Fruit fly (Drosophila melanogaster): ENCODE data around the gene CG12279.

CG12279 gene

DNA sequence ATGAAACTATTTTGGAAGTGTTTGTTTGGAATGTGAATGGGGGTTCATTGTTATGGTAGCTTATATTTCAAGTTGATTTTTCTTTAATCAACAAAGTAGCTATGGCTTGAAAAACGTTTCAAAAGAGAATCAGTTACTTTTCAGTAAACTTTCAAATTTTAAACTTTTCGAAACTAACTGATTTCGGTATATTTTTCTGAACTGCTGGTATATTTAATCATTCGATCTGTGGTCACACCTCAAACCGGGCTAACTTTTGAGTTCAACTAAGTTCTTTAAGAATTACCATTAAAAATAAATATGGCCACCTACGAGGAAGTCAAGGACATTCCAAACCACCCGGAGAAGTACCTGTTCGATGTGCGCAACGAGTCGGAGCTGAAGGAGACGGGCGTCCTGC is at the start of gene CG12279:
TSS of gene CG12279 (plus strand) at position 234 of the 400 bp plus-strand sequence.
- no peak for TF ChIP-seq CTCF (optimal IDR thresholded peaks at IDR 0.05)
- no peak for TF ChIP-seq CG8478 (optimal IDR thresholded peaks at IDR 0.05)

DNA sequence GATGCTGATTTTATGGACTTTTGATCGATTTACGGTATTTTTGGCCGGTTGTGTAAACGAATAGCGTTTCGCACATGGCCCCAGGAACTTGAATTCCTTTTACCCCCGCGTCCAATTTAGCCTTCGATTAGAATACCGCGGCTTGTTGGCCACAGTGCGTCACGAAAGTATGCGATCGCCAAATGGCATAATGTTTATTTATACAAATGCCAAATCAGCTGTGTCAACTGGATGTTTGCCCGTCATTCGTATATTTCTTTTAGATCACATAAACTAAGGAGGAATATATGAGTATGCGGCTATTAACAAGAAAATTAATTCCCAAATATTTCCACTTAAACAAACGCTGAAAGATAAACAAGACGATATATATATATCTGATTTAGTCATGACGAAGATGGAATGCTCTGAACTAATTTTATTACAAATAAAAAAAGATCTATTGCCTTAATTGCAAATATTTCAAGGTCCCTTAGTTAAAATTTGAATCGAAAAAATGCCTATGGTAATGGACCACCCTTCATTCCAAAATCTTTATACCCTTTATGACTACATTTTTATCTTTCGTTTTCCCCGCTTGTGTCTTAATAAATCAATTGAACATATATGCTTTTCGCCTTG is 47.8 kb upstream of the CG12279 start:
- no peak for TF ChIP-seq CTCF (optimal IDR thresholded peaks at IDR 0.05)
- TF ChIP-seq CG8478 (optimal IDR thresholded peaks at IDR 0.05), result no peak

DNA sequence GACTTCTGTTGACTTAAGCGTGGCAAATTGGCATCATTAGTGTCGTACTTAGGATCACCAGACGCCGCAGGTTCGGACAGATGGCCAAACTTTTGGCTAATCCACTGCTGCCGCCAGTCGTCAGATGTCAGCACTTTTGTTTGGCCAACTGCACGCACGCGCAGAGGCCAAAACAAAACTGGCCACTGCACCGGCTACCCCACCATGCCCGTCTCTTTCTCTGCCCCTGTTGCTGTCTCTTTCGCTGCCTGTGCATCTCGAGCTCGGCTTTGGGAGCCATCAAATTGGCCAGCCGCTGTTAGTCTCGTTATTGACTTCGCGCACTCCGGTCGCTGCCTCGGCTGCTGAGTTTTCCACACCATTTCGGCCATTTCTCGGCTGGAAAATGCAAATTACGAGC is 42.4 kb upstream of the CG12279 start, which contains the start of gene CG14395:
TSS of gene CG14395 (plus strand) at position 301 of the 400 bp plus-strand sequence.
- no peak for TF ChIP-seq CTCF (optimal IDR thresholded peaks at IDR 0.05)
- no peak for TF ChIP-seq CG8478 (optimal IDR thresholded peaks at IDR 0.05)

DNA sequence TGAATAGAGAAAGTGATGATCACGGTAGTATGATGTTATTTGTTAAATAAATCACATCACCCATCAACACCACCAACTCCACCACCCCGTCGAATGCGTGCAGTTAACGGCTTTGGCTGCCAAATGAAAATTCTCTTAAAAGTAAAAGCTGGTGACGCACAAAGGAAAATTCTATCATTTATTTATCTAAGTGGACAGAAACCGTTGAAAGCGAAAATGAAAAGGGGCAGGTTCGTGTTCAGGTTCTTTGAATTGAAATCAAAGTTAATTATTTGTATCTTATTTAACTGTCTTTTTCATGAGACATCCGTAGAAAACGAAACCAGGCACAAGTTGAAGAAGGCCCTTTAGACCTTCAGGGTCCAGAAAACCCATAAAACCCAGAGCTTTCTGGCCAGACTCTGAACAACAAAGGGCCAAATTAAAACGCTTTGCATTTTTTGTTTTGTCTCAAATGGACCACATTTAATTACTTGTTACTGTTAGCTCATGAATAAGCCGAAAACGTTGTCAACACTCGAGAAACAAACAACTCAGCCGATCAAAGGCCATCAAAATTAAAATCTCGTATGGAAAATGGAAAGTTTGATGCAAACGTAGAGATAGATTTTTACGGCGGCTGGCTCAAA is 38.6 kb upstream of the CG12279 start:
- TF ChIP-seq CG8478 (optimal IDR thresholded peaks at IDR 0.05) (no peak), CTCF (optimal IDR thresholded peaks at IDR 0.05) (no peak)

DNA sequence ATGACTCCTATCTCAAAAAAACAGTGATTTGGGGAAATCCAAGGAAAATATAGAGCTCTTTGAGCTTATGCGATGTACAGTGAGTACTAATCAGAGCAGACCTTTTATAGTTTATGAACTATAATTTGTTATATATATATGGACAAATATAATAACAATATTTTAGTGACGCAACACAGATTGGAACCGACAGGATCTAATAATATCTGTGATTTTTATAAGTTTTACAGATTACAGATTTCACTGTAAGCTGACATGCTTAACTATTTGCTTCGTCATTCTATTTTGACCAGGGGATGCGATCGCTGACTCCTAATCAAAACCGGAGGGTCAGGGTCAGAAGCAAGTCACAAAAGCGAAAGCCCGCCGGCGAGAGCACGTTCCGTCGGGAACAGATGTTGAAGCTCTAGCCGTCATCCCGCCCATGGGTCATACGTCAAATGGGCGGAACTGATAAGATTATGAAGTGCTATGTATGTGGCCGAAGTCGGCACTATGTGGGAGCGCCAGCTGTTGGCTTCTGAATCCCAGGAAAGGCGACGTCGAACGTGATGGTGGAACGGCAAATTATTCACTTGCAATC is 30.8 kb upstream of the CG12279 start, which contains the start of gene Gnmt:
TSS of gene Gnmt (plus strand) at position 568 of the 583 bp plus-strand sequence.
- no peak for TF ChIP-seq CTCF (optimal IDR thresholded peaks at IDR 0.05)
- no peak for TF ChIP-seq CG8478 (optimal IDR thresholded peaks at IDR 0.05)

DNA sequence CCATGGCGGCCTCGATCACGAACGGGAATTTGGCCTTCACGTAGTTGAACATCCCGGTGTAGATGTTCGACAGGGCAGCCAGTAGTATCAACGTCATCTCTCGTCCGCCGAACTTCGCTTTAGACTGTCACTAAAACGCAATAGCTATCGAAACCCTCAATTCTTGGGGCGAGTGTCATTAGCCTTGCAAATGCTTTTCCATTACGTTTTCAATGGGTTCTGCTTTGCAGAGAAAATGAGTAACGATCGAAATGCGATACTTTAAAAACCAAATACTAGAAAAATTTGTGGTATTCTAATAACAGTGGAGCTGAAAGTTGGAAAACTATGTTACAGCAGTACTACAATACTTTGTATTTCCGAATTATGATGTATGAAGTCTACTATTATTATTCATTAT is 28.7 kb upstream of the CG12279 start, which contains the start of gene CG43630:
TSS of gene CG43630 (minus strand) at position 101 of the 400 bp plus-strand sequence.
- TF ChIP-seq CTCF (optimal IDR thresholded peaks at IDR 0.05), result no peak
- no peak for TF ChIP-seq CG8478 (optimal IDR thresholded peaks at IDR 0.05)

DNA sequence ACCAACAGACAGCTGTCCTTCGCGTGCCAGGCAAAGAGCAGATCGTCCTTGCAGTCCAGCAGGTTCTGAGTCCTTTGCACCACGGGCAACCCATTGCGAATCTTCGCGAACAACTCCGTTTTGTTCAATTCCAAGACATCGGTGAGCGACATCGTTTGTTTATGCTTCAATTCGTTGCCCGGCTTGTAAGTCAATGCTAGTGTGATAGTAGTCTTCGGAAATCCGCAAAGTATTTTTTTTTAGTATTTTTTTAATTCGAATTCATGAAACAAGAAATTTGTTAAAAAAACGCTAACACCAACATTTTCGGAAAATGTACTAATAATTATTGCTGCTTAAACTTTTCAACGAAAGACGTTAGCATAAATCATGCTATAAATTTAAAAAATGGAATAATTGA is 26.0 kb upstream of the CG12279 start, which contains the start of gene mbo:
TSS of gene mbo (minus strand) at position 203 of the 400 bp plus-strand sequence.
- TF ChIP-seq CG8478 (optimal IDR thresholded peaks at IDR 0.05) (no peak), CTCF (optimal IDR thresholded peaks at IDR 0.05) (no peak)

DNA sequence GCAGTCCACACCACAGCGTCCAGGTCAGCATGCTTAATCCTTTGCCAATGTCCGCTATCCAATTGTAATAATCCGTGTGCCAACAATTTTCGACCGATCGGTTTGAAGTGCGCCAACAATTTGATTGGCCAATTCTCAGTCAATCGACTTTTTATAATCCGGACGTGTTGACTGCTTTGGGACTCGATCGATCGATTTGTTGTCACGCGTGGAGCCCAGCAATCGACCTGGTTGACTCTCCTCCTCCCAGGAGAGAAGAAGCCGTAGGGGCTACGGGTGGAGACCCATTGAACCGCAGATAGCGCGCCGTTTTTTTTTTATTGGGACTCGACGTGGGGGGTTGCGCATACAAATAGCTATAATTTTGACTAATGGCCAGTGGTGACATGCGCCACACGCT is 23.6 kb upstream of the CG12279 start, which contains the start of gene Cyp313a4:
TSS of gene Cyp313a4 (minus strand) at position 101 of the 400 bp plus-strand sequence.
- no peak for TF ChIP-seq CTCF (optimal IDR thresholded peaks at IDR 0.05)
- TF ChIP-seq CG8478 (optimal IDR thresholded peaks at IDR 0.05), result no peak

DNA sequence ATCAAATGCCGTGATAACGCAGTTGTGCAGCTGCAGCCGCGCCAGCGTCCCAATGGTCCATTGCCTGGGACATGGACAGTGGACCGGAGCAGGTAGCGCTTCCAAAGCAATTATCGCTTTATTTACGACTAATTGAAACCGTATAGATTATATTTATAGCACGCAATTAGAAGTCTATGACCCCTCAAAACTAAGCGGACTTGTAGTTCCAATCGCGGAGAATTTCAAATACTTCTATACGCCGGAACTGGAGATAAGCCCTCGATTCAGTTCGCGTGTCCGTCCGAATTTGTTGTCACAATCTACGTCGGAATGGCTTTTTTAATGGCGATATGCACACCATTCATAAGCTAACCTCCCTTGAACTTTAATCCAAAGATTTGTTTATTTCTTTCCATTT is 19.6 kb upstream of the CG12279 start:
- no peak for TF ChIP-seq CTCF (optimal IDR thresholded peaks at IDR 0.05)
- no peak for TF ChIP-seq CG8478 (optimal IDR thresholded peaks at IDR 0.05)

DNA sequence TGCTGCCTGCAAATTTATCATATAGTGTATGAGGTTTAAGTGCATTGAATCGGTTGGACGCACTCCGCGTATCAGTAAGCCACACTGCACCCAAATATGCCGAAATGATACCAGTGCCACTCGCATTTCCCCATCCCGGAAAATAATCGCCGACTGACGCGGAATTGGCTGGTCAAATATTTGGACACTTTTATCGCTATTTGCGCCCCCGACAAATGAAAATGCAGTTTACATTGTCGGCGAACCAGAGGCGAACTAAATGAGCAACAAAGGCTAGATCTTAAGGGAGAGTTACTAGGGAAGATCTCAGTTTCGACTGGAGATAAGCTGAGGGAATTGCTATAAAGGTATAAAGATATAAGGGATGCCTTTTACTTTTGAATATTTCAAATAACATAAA is 16.8 kb upstream of the CG12279 start:
- no peak for TF ChIP-seq CG8478 (optimal IDR thresholded peaks at IDR 0.05)
- TF ChIP-seq CTCF (optimal IDR thresholded peaks at IDR 0.05), result no peak

DNA sequence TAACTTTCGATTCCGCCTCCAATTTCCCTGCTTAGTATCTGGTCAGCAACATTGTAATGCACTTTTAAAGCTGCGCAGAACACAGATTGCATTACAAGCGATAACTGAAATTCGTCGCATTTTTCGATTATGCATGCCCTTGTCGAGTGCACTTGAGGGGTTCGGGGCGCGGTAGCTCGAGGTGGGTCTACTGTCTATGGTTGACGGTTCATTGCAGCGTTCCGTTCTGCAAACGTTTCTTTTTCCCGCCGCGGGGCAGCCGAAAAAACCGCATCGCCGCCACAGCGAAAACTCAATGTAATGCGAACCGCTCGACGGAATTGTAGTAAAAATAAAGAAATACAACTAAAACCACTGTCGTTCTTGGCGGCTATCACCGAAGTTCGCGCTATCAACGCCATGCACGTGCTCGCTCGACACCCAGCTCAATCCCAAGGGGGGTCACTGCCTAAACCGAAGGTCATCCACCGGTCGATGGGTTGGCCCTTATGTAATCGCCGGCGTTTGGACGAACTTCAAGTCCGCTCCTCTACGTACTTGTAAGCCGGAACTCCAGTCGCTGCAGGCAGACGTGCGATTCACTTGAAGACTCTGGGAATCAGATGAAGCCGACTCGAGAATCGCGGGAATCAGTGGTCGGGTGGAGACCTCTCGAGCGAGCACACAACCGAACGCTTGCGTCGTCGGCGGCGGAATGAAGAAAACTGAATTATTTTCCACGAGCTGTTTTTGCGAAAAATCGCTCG is 16.0 kb upstream of the CG12279 start, which contains the start of gene kar:
TSS of gene kar (minus strand) at position 696 of the 746 bp plus-strand sequence.
- TF ChIP-seq CG8478 (optimal IDR thresholded peaks at IDR 0.05) (no peak), CTCF (optimal IDR thresholded peaks at IDR 0.05) (no peak)

DNA sequence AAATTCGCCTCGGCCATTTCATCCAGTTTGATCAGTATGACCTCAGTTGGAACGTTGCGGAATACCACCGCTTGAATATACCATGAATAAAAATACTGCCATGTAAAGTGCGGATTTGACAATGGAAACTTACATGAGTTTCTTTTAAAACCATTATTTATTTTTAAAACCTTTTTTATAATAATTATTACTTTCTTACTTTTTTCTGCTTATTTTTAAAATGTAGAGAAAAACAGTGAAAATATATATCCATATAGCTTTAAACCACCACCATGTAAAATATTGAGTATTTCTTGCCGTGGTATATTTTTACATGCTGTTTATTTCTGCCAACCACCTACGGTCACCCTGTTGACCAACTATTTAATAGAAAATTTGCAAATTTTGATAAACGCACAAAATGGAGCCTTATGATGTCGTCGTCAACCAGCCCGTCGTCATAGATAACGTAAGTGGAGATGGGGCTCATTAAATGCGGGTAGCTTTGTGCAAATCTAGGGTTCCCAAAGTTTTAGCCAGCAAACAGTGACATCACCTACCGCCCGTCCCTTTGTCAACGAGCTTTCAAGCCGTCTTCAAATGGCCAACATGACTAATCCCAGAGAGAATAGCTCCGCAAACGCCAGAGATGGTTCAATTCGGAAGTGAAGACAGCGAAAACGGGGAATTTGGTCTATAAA is 13.3 kb upstream of the CG12279 start, which contains the start of gene Arp1:
TSS of gene Arp1 (plus strand) at position 322 of the 680 bp plus-strand sequence.
- TF ChIP-seq CTCF (optimal IDR thresholded peaks at IDR 0.05) (no peak), CG8478 (optimal IDR thresholded peaks at IDR 0.05) (no peak)

DNA sequence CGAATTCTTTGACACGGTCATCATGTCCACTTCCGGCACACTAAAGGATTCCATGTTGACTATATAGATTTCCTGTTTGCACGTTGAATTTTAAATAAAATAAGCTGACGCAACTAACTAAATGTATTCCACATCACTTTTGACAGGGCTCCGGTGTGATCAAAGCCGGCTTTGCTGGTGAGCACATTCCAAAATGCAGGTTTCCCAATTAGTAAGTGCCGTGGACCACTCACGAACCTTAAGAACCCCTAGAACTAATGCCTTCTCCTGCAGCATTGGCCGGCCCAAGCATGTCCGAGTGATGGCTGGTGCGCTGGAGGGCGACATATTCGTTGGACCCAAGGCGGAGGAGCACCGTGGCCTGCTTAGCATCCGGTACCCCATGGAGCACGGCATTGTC is 12.4 kb upstream of the CG12279 start, which contains the start of gene CG31347:
TSS of gene CG31347 (minus strand) at position 101 of the 400 bp plus-strand sequence.
- TF ChIP-seq CTCF (optimal IDR thresholded peaks at IDR 0.05) (no peak), CG8478 (optimal IDR thresholded peaks at IDR 0.05) (no peak)

DNA sequence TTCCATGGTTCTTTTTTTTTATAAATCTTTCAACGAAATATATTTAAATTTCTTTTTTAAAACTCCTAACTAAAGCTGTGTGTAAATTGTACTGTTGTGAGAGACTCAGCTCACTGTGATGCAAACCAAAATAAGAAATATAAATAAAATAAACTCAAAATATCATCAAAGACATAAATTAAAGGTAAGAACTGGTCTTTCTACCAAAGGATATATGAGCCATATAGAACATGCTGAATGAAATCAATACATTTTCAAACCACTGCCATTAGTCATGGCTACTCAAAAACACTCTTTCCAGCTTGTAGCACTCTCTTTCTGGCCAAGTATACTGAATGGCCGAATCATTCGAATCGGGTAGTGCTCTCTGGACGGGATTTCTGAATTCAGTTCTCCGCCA is 10.2 kb upstream of the CG12279 start, which contains the start of the genes CG14391 and NijC:
TSS of gene CG14391 (minus strand) at position 101 of the 400 bp plus-strand sequence.
TSS of gene NijC (plus strand) at position 388 of the 400 bp plus-strand sequence.
- no peak for TF ChIP-seq CG8478 (optimal IDR thresholded peaks at IDR 0.05)
- TF ChIP-seq CTCF (optimal IDR thresholded peaks at IDR 0.05), result no peak
